Worm (Caenorhabditis elegans) whole organism, early embryonic: ENCODE data around the gene smap-1.
"Not testable (repeated sequence)": the region's sequence is repeated elsewhere in the genome, so short reads cannot be mapped to it uniquely, and the experiment has no call there.

Experiments
- B0310.2 ChIP-seq: sonication (generic microtip); optimal IDR thresholded peaks from 2 replicates; lab custom pipeline; 2016; ENCODE audit warnings: mild to moderate bottlenecking, missing genetic modification characterization, missing compliant biosample characterization
- F13C5.2 ChIP-seq: sonication (generic microtip); optimal IDR thresholded peaks from 2 replicates; lab custom pipeline; 2017; ENCODE audit warnings: mild to moderate bottlenecking, missing genetic modification characterization, inconsistent platforms, missing compliant biosample characterization
- ama-1 ChIP-seq: fragments of 150-350 bp; optimal IDR thresholded peaks from 2 replicates; lab custom pipeline; 2014
- ceh-13 ChIP-seq: fragments of 200-800 bp; sonication (Bioruptor generic); optimal IDR thresholded peaks from 2 replicates; lab custom pipeline; 2018; ENCODE audit warnings: mild to moderate bottlenecking, missing genetic modification characterization, missing compliant biosample characterization
- ceh-36 ChIP-seq: sonication (generic microtip); optimal IDR thresholded peaks from 2 replicates; lab custom pipeline; 2016; ENCODE audit warnings: missing genetic modification characterization, inconsistent platforms, missing compliant biosample characterization
- ets-7 ChIP-seq: sonication (generic microtip); optimal IDR thresholded peaks from 2 replicates; lab custom pipeline; 2016; ENCODE audit warnings: missing genotype, missing genetic modification characterization, missing compliant biosample characterization
- flt-1 ChIP-seq: fragments of 200-800 bp; sonication (Bioruptor generic); IDR thresholded peaks from 2 replicates; pipeline ENCODE4 v1.3.6; 2022; ENCODE audit warnings: missing genetic modification characterization, missing compliant biosample characterization
- hmbx-1 ChIP-seq: sonication (generic microtip); optimal IDR thresholded peaks from 2 replicates; lab custom pipeline; 2016; ENCODE audit warnings: mild to moderate bottlenecking, missing genetic modification characterization, missing compliant biosample characterization
- hmg-4 ChIP-seq: fragments of 200-800 bp; sonication (Bioruptor generic); optimal IDR thresholded peaks from 2 replicates; lab custom pipeline; 2018; ENCODE audit warnings: mild to moderate bottlenecking, missing genetic modification characterization, missing compliant biosample characterization
- pes-1 ChIP-seq: fragments of 200-800 bp; sonication (Bioruptor generic); IDR thresholded peaks from 2 replicates; pipeline ENCODE4 v1.3.6; 2022; ENCODE audit warnings: missing genetic modification reagents, missing genetic modification characterization, missing compliant biosample characterization
- scrt-1 ChIP-seq: fragments of 200-800 bp; sonication (Bioruptor generic); IDR thresholded peaks from 2 replicates; pipeline ENCODE4 v1.3.6; 2022; ENCODE audit warnings: missing genetic modification characterization, missing compliant biosample characterization
- tbx-37 ChIP-seq: fragments of 200-800 bp; sonication (Bioruptor generic); conservative IDR thresholded peaks from 2 replicates; pipeline ENCODE4 v1.3.6; 2022; ENCODE audit warnings: missing genetic modification reagents, missing genetic modification characterization, missing compliant biosample characterization

- not testable (repeated sequence) for TF ChIP-seq ama-1 (lab: Kevin White, UChicago); ets-7 (tag; lab: Kevin White, UChicago); ceh-13 (GFP tag; lab: Kevin White, UChicago); hmg-4; ceh-36 (tag; lab: Kevin White, UChicago); B0310.2 (tag; lab: Kevin White, UChicago); hmbx-1 (tag; lab: Kevin White, UChicago); flt-1; scrt-1; tbx-37; F13C5.2
- TF ChIP-seq pes-1 (GFP tag; lab: Robert Waterston, UW): 0 out of 2 replicates have a peak, but pooled peaks have one; percentile 22
Observed at ce11 chrIII:10750043-10750442, 10.5 kb upstream of the smap-1 start, which contains the start of gene enu-3.6.
